2 fruit fly cellular contexts compared by ENCODE assay signal in the genomic region with DNA sequence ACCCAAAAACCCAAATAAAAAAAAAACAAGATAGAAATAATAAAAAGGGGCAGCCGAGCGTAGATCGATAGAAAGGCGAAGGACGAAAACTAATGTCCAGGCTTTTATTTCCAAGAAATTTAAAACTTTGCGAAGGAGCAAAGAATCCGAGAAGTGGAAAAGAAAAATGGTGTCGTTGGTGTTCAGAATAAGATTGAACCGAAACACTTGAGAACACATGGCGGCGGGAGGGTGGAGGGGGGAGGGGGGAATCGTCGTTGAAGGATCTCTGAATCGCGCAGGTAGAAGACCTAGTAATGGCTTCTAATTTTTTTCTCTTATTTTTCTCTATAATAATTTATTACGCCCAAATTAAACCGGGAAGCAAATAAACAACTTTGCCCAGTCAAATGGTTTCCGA.
TF ChIP-seq lines count a peak whose summit lies in the region.

No protein-coding gene starts in this region.

- TF ChIP-seq CTCF in whole organism, embryonic (GFP tag; optimal IDR thresholded peaks at IDR 0.05; lab: Kevin White, UChicago) = no peak

TF ChIP-seq in whole organism, adult, 20 proteins besides CTCF, POLR2A, EP300 and RAD21:
- TF ChIP-seq cic (GFP tag; optimal IDR thresholded peaks at IDR 0.05; lab: Kevin White, UChicago) (no peak), kay (GFP tag; lab: Kevin White, UChicago; ENCODE audit: borderline replicate concordance) (peak; percentile 29)

TF ChIP-seq in whole organism, embryonic, 481 proteins besides CTCF, POLR2A, EP300 and RAD21:
- TF ChIP-seq BEAF-32 (GFP tag; optimal IDR thresholded peaks at IDR 0.05; lab: Kevin White, UChicago) (no peak), Meics (GFP tag; optimal IDR thresholded peaks at IDR 0.05; lab: Kevin White, UChicago) (no peak), CG1602 (GFP tag; optimal IDR thresholded peaks at IDR 0.05; lab: Kevin White, UChicago) (no peak), jigr1 (GFP tag; IDR thresholded peaks at IDR 0.05; lab: Robert Waterston, UW) (no peak), zen (tag; optimal IDR thresholded peaks at IDR 0.05; lab: Kevin White, UChicago) (no peak), MESR4 (GFP tag; optimal IDR thresholded peaks at IDR 0.05; lab: Kevin White, UChicago) (no peak), pros (GFP tag; optimal IDR thresholded peaks at IDR 0.05; lab: Kevin White, UChicago) (peak; percentile 57), dan (GFP tag; IDR thresholded peaks at IDR 0.05; lab: Robert Waterston, UW) (no peak), CG10274 (GFP tag; optimal IDR thresholded peaks at IDR 0.05; lab: Kevin White, UChicago) (no peak), CG17186 (GFP tag; optimal IDR thresholded peaks at IDR 0.05; lab: Kevin White, UChicago) (no peak), sens-2 (GFP tag; IDR thresholded peaks at IDR 0.05; lab: Robert Waterston, UW) (no peak), tna (GFP tag; IDR thresholded peaks at IDR 0.05; lab: Robert Waterston, UW; ENCODE audit: partially characterized antibody) (no peak), crol (GFP tag; IDR thresholded peaks at IDR 0.05; lab: Robert Waterston, UW) (peak; percentile 86), twi (tag; optimal IDR thresholded peaks at IDR 0.05; lab: Kevin White, UChicago) (peak; percentile 87), CG16863 (GFP tag; optimal IDR thresholded peaks at IDR 0.05; lab: Kevin White, UChicago) (no peak), hkb (optimal IDR thresholded peaks at IDR 0.05; lab: Kevin White, UChicago) (no peak), hkb (GFP tag; IDR thresholded peaks at IDR 0.05; lab: Robert Waterston, UW) (no peak), sqz (GFP tag; optimal IDR thresholded peaks at IDR 0.05; lab: Kevin White, UChicago) (peak; percentile 40), hbn (GFP tag; IDR thresholded peaks at IDR 0.05; lab: Robert Waterston, UW; ENCODE audit: partially characterized antibody) (no peak), HLH4C (GFP tag; IDR thresholded peaks at IDR 0.05; lab: Robert Waterston, UW; ENCODE audit: partially characterized antibody) (no peak), wdn (GFP tag; IDR thresholded peaks at IDR 0.05; lab: Robert Waterston, UW) (no peak)
